Fruit fly (Drosophila melanogaster) whole organism, embryonic: ENCODE measurements around the gene CG15431.
A peak's percentile ranks its signal among the peaks of the same experiment; 100 is the strongest.

Experiments
- B-H2 ChIP-seq: fragments of 200-800 bp; sonication (Bioruptor generic); optimal IDR thresholded peaks from 2 replicates; lab custom pipeline; 2018; ENCODE audit warnings: missing biosample characterization, mild to moderate bottlenecking, missing genetic modification characterization
- Bteb2 ChIP-seq: fragments of 200-800 bp; sonication (Bioruptor generic); optimal IDR thresholded peaks from 2 replicates; lab custom pipeline; 2016; ENCODE audit warnings: missing biosample characterization, missing genetic modification characterization
- CG1024 ChIP-seq: fragments of 200-800 bp; sonication (Bioruptor generic); IDR thresholded peaks from 2 replicates; pipeline ENCODE4 v1.3.6; 2022; ENCODE audit warnings: missing biosample characterization, missing genetic modification characterization
- CG10366 ChIP-seq: fragments of 200-800 bp; sonication (Bioruptor generic); IDR thresholded peaks from 2 replicates; pipeline ENCODE4 v1.3.6; 2022; ENCODE audit warnings: missing biosample characterization, missing genetic modification characterization
- CG13123 ChIP-seq: fragments of 200-800 bp; sonication (Bioruptor generic); optimal IDR thresholded peaks from 2 replicates; lab custom pipeline; 2016; ENCODE audit warnings: missing biosample characterization, missing genetic modification characterization
- CG13287 ChIP-seq: fragments of 200-800 bp; sonication (Bioruptor generic); IDR thresholded peaks from 2 replicates; pipeline ENCODE4 v1.3.6; 2022; ENCODE audit warnings: missing biosample characterization, missing genetic modification characterization; ENCODE audit not compliant: partially characterized antibody
- CG13424 ChIP-seq: fragments of 200-800 bp; sonication (Bioruptor generic); optimal IDR thresholded peaks from 2 replicates; lab custom pipeline; 2019; ENCODE audit warnings: missing biosample characterization, mild to moderate bottlenecking, missing genetic modification characterization, moderate library complexity
- CG14667 ChIP-seq: fragments of 200-800 bp; sonication (Bioruptor generic); IDR thresholded peaks from 2 replicates; pipeline ENCODE4 v1.3.6; 2022; ENCODE audit warnings: missing biosample characterization, missing genetic modification characterization
- CG14860 ChIP-seq: fragments of 200-800 bp; sonication (Bioruptor generic); IDR thresholded peaks from 3 replicates; pipeline ENCODE4 v1.3.6; 2022; ENCODE audit warnings: missing biosample characterization, missing genetic modification characterization; ENCODE audit not compliant: partially characterized antibody
- CG2129 ChIP-seq: fragments of 200-800 bp; sonication (Bioruptor generic); IDR thresholded peaks from 2 replicates; pipeline ENCODE4 v1.3.6; 2022; ENCODE audit warnings: missing biosample characterization, missing genetic modification characterization; ENCODE audit not compliant: partially characterized antibody
- CG33557 ChIP-seq: fragments of 200-800 bp; sonication (Bioruptor generic); optimal IDR thresholded peaks from 2 replicates; lab custom pipeline; 2019; ENCODE audit warnings: missing biosample characterization, mild to moderate bottlenecking, missing genetic modification characterization, moderate library complexity
- CG3726 ChIP-seq: fragments of 200-800 bp; sonication (Bioruptor generic); IDR thresholded peaks from 3 replicates; pipeline ENCODE4, ENCODE4 v1.3.6; 2022; ENCODE audit warnings: missing biosample characterization, missing genetic modification characterization
- CG4617 ChIP-seq: fragments of 200-800 bp; sonication (Bioruptor generic); optimal IDR thresholded peaks from 3 replicates; lab custom pipeline; 2016; ENCODE audit warnings: missing biosample characterization, missing genetic modification characterization, borderline replicate concordance
- CG6175 ChIP-seq: fragments of 200-800 bp; sonication (Bioruptor generic); IDR thresholded peaks from 3 replicates; pipeline ENCODE4 v1.3.6; 2022; ENCODE audit warnings: missing biosample characterization, missing genetic modification characterization
- CG8388 ChIP-seq: fragments of 200-800 bp; sonication (Bioruptor generic); optimal IDR thresholded peaks from 2 replicates; lab custom pipeline; 2019; ENCODE audit warnings: missing biosample characterization, mild to moderate bottlenecking, missing genetic modification characterization, moderate library complexity
- CG8924 ChIP-seq: fragments of 200-800 bp; optimal IDR thresholded peaks from 3 replicates; lab custom pipeline; 2019; ENCODE audit warnings: missing biosample characterization, mild to moderate bottlenecking, missing genetic modification characterization, moderate library complexity
- CG9215 ChIP-seq: fragments of 200-800 bp; sonication (Bioruptor generic); IDR thresholded peaks from 2 replicates; pipeline ENCODE4 v1.3.6; 2022; ENCODE audit warnings: missing biosample characterization, missing genetic modification characterization
- Ets65A ChIP-seq: fragments of 200-800 bp; sonication (Bioruptor generic); peaks from one replicate; lab custom pipeline; 2016; ENCODE audit warnings: missing biosample characterization, missing genetic modification characterization
- HHEX ChIP-seq: fragments of 200-800 bp; sonication (Bioruptor generic); optimal IDR thresholded peaks from 3 replicates; lab custom pipeline; 2017; ENCODE audit warnings: missing biosample characterization, mild to moderate bottlenecking, missing genetic modification characterization, missing genetic modification reagents
- Hand ChIP-seq: fragments of 200-800 bp; sonication (Bioruptor generic); optimal IDR thresholded peaks from 2 replicates; lab custom pipeline; 2017; ENCODE audit warnings: mild to moderate bottlenecking, missing biosample characterization, missing genetic modification reagents, missing genetic modification characterization
- Mrtf ChIP-seq: fragments of 200-800 bp; sonication (Bioruptor generic); IDR thresholded peaks from 3 replicates; pipeline ENCODE4 v1.3.6; 2022; ENCODE audit warnings: missing biosample characterization, missing genetic modification characterization
- Nf-YA ChIP-seq: fragments of 200-800 bp; sonication (Bioruptor generic); IDR thresholded peaks from 2 replicates; pipeline ENCODE4 v1.3.6; 2022; ENCODE audit warnings: missing biosample characterization, missing genetic modification characterization
- Pdp1 ChIP-seq, 2 experiments: fragments of 200-800 bp; sonication (Bioruptor generic); optimal IDR thresholded peaks; 3 replicates each; lab custom pipeline; 2016; ENCODE audit warnings: missing biosample characterization in 2 of 2, missing genetic modification characterization in 2 of 2, mild to moderate bottlenecking in 1 of 2, moderate library complexity in 1 of 2
- Rx ChIP-seq: fragments of 200-800 bp; sonication (Bioruptor generic); IDR thresholded peaks from 2 replicates; pipeline ENCODE4 v1.3.6; 2022; ENCODE audit warnings: missing biosample characterization, missing genetic modification characterization
- Scr ChIP-seq: fragments of 200-800 bp; sonication (Bioruptor generic); IDR thresholded peaks from 2 replicates; pipeline ENCODE4 v1.3.6; 2022; ENCODE audit warnings: missing biosample characterization, missing genetic modification characterization; ENCODE audit not compliant: partially characterized antibody
- Spps ChIP-seq: fragments of 200-800 bp; sonication (Bioruptor generic); optimal IDR thresholded peaks from 2 replicates; lab custom pipeline; 2018; ENCODE audit warnings: missing biosample characterization, mild to moderate bottlenecking, missing genetic modification characterization
- abd-A ChIP-seq: fragments of 200-800 bp; sonication (Bioruptor generic); optimal IDR thresholded peaks from 3 replicates; lab custom pipeline; 2019; ENCODE audit warnings: missing biosample characterization, mild to moderate bottlenecking, missing genetic modification characterization, moderate library complexity
- ap ChIP-seq: fragments of 200-800 bp; sonication (Bioruptor generic); IDR thresholded peaks from 2 replicates; pipeline ENCODE4 v1.3.6; 2022; ENCODE audit warnings: missing biosample characterization, missing genetic modification characterization
- chm ChIP-seq: fragments of 200-800 bp; sonication (Bioruptor generic); IDR thresholded peaks from 2 replicates; pipeline ENCODE4 v1.3.6; 2022; ENCODE audit warnings: missing biosample characterization, missing genetic modification characterization
- ci ChIP-seq: fragments of 200-800 bp; sonication (Bioruptor generic); IDR thresholded peaks from 3 replicates; pipeline ENCODE4 v1.3.6; 2022; ENCODE audit warnings: missing biosample characterization, missing genetic modification characterization
- en ChIP-seq: fragments of 200-800 bp; sonication (Bioruptor generic); optimal IDR thresholded peaks from 2 replicates; lab custom pipeline; 2016; ENCODE audit warnings: missing biosample characterization, missing genetic modification characterization
- gce ChIP-seq: fragments of 200-800 bp; sonication (Bioruptor generic); IDR thresholded peaks from 3 replicates; pipeline ENCODE4 v1.3.6; 2022; ENCODE audit warnings: missing biosample characterization, missing genetic modification characterization
- gsb-n ChIP-seq: fragments of 200-800 bp; sonication (Bioruptor generic); optimal IDR thresholded peaks from 3 replicates; lab custom pipeline; 2018; ENCODE audit warnings: missing biosample characterization, mild to moderate bottlenecking, missing genetic modification characterization
- ham ChIP-seq: fragments of 200-800 bp; sonication (Bioruptor generic); IDR thresholded peaks from 2 replicates; pipeline ENCODE4 v1.3.6; 2022; ENCODE audit warnings: missing biosample characterization, missing genetic modification characterization
- jigr1 ChIP-seq: fragments of 200-800 bp; sonication (Bioruptor generic); IDR thresholded peaks from 3 replicates; pipeline ENCODE4 v1.3.6; 2022; ENCODE audit warnings: missing biosample characterization, missing genetic modification characterization
- jumu ChIP-seq: fragments of 200-800 bp; sonication (Bioruptor generic); optimal IDR thresholded peaks from 3 replicates; lab custom pipeline; 2016; ENCODE audit warnings: missing biosample characterization, missing genetic modification characterization
- lab ChIP-seq: fragments of 200-800 bp; sonication (Bioruptor generic); optimal IDR thresholded peaks from 3 replicates; lab custom pipeline; 2017; ENCODE audit warnings: missing biosample characterization, missing genetic modification characterization, mild to moderate bottlenecking, moderate library complexity, missing genetic modification reagents
- lbe ChIP-seq: fragments of 200-800 bp; sonication (Bioruptor generic); optimal IDR thresholded peaks from 2 replicates; lab custom pipeline; 2016; ENCODE audit warnings: missing biosample characterization, mild to moderate bottlenecking, missing genetic modification characterization
- pan ChIP-seq, 4 experiments: fragments of >200 bp in 3 of 4; fragments of 200-800 bp in 1 of 4; sonication (Bioruptor generic) in 1 of 4; optimal IDR thresholded peaks in 3 of 4; IDR thresholded peaks in 1 of 4; 2 replicates each; pipeline versions ENCODE4 v1.3.6 to Lab custom; 2017 to 2022; ENCODE audit warnings: missing biosample characterization in 2 of 4, missing genetic modification characterization in 2 of 4, mixed read lengths in 1 of 4
- pros ChIP-seq: fragments of 200-800 bp; sonication (Bioruptor generic); optimal IDR thresholded peaks from 3 replicates; lab custom pipeline; 2019; ENCODE audit warnings: missing biosample characterization, mild to moderate bottlenecking, missing genetic modification characterization, moderate library complexity
- psq ChIP-seq: fragments of 200-800 bp; sonication (Bioruptor generic); optimal IDR thresholded peaks from 2 replicates; lab custom pipeline; 2017; ENCODE audit warnings: missing biosample characterization, missing genetic modification characterization
- row ChIP-seq: fragments of 200-800 bp; sonication (Bioruptor generic); IDR thresholded peaks from 3 replicates; pipeline ENCODE4 v1.3.6; 2022; ENCODE audit warnings: missing biosample characterization, missing genetic modification characterization
- sens-2 ChIP-seq: fragments of 200-800 bp; sonication (Bioruptor generic); IDR thresholded peaks from 2 replicates; pipeline ENCODE4 v1.3.6; 2022; ENCODE audit warnings: missing biosample characterization, missing genetic modification characterization
- shn ChIP-seq: fragments of 200-800 bp; sonication (Bioruptor generic); optimal IDR thresholded peaks from 3 replicates; lab custom pipeline; 2016; ENCODE audit warnings: missing biosample characterization, missing genetic modification characterization
- sqz ChIP-seq: fragments of 200-800 bp; sonication (Bioruptor generic); optimal IDR thresholded peaks from 3 replicates; lab custom pipeline; 2018; ENCODE audit warnings: missing biosample characterization, mild to moderate bottlenecking, missing genetic modification characterization
- tin ChIP-seq: fragments of 200-800 bp; sonication (Bioruptor generic); optimal IDR thresholded peaks from 3 replicates; lab custom pipeline; 2016; ENCODE audit warnings: missing biosample characterization, missing genetic modification characterization
- tup ChIP-seq: fragments of 200-800 bp; sonication (Bioruptor generic); optimal IDR thresholded peaks from 2 replicates; lab custom pipeline; 2016; ENCODE audit warnings: missing biosample characterization, mild to moderate bottlenecking, missing genetic modification characterization, moderate library complexity
- unpg ChIP-seq: fragments of 200-800 bp; sonication (Bioruptor generic); optimal IDR thresholded peaks from 3 replicates; lab custom pipeline; 2018; ENCODE audit warnings: missing biosample characterization, mild to moderate bottlenecking, missing genetic modification characterization, moderate library complexity
- yki ChIP-seq: fragments of >200 bp; optimal IDR thresholded peaks from 3 replicates; lab custom pipeline; 2018
- zf30C ChIP-seq: fragments of 200-800 bp; sonication (Bioruptor generic); optimal IDR thresholded peaks from 3 replicates; lab custom pipeline; 2018; ENCODE audit warnings: missing biosample characterization, mild to moderate bottlenecking, missing genetic modification characterization

The CG15431 gene

DNA sequence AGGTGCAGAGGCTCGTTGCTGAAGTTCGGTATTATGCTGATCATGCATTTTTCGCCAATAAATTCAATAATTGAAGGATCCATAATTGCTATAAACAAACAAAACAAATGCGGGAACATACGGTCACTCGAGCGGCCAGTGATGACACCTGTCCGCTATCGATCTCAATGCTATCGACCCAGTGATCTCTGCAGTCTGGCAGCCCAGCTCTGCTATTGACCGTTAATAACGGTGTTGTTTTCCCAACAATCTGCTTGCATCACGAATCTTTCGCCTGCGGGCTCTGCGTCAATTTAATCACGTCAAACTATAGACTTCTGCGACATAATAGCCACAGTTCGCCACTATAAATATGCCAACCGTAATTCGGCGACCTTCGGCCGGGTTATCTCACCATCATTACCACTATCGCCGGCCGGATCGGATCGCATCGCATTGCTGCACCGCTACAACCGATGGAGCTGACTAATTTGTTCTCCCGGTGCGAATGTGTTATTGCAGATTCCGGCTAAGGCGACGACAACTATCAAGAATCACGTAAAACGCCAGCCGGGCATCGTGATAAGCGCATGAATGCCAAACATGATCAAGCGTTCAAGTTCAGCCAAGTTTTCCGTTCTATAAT lies 54.0 kb downstream of the CG15431 start, which contains the start of gene Psf2 (continued):
- TF ChIP-seq Rx (GFP tag; lab: Robert Waterston, UW) (no peak), ham (no peak), CG13287 (GFP tag; lab: Robert Waterston, UW) (peak; percentile 73), CG13424 (tag; lab: Kevin White, UChicago) (no peak), sens-2 (no peak), jumu (GFP tag; lab: Kevin White, UChicago) (no peak), CG14860 (0 out of 3 replicates have a peak, but pooled peaks have one; percentile 40), CG13123 (GFP tag; lab: Kevin White, UChicago) (no peak), Ets65A (GFP tag; lab: Kevin White, UChicago) (no peak), zf30C (GFP tag; lab: Kevin White, UChicago) (no peak), yki (lab: Kevin White, UChicago) (no peak), pan (optimal IDR thresholded peaks at IDR 0.05; lab: Kevin White, UChicago) (no peak), pan (GFP tag; optimal IDR thresholded peaks at IDR 0.05 in 1 of 2, IDR thresholded peaks at IDR 0.05 in 1 of 2) (no peak), sqz (GFP tag; lab: Kevin White, UChicago) (no peak), CG6175 (GFP tag; lab: Robert Waterston, UW) (no peak), lab (no peak), CG14667 (GFP tag; lab: Robert Waterston, UW) (no peak), gce (GFP tag; lab: Robert Waterston, UW) (no peak), Hand (no peak), lbe (GFP tag; lab: Kevin White, UChicago) (no peak), Pdp1 (GFP tag; optimal IDR thresholded peaks at IDR 0.05; lab: Kevin White, UChicago) (peak in 1 of 2 experiments; percentile 37), CG1024 (GFP tag; lab: Robert Waterston, UW) (no peak), CG9215 (no peak), CG8388 (GFP tag; lab: Kevin White, UChicago) (no peak), HHEX (no peak), tin (GFP tag; lab: Kevin White, UChicago) (no peak), gsb-n (tag; lab: Kevin White, UChicago) (no peak), psq (GFP tag; lab: Kevin White, UChicago) (no peak), CG4617 (GFP tag; lab: Kevin White, UChicago) (peak; percentile 27), abd-A (tag; lab: Kevin White, UChicago) (no peak), en (GFP tag; lab: Kevin White, UChicago) (no peak), CG10366 (GFP tag; lab: Robert Waterston, UW) (no peak), Scr (peak; percentile 63), jigr1 (no peak), Mrtf (no peak), CG3726 (GFP tag; lab: Robert Waterston, UW) (no peak), ap (GFP tag; lab: Robert Waterston, UW) (no peak), ci (GFP tag; lab: Robert Waterston, UW) (no peak), unpg (GFP tag; lab: Kevin White, UChicago) (no peak), B-H2 (no peak), Spps (tag; lab: Kevin White, UChicago) (no peak), CG2129 (GFP tag; lab: Robert Waterston, UW) (0 out of 2 replicates have a peak, but pooled peaks have one; percentile 21), CG8924 (no peak), CG33557 (GFP tag; lab: Kevin White, UChicago) (no peak), pros (GFP tag; lab: Kevin White, UChicago) (no peak), tup (GFP tag; lab: Kevin White, UChicago) (no peak), Nf-YA (GFP tag; lab: Robert Waterston, UW) (no peak), row (GFP tag; lab: Robert Waterston, UW) (peak; percentile 21; the same call in 1 of the 3 replicates), shn (GFP tag; lab: Kevin White, UChicago) (no peak), chm (GFP tag; lab: Robert Waterston, UW) (no peak), Bteb2 (GFP tag; lab: Kevin White, UChicago) (no peak)
